Worm (Caenorhabditis elegans): ENCODE measurements around the gene cav-1.
A peak's percentile ranks its signal among the peaks of the same experiment; 100 is the strongest.
"Not testable (repeated sequence)": the region's sequence is repeated elsewhere in the genome, so short reads cannot be mapped to it uniquely, and the experiment has no call there.

cav-1 gene

DNA sequence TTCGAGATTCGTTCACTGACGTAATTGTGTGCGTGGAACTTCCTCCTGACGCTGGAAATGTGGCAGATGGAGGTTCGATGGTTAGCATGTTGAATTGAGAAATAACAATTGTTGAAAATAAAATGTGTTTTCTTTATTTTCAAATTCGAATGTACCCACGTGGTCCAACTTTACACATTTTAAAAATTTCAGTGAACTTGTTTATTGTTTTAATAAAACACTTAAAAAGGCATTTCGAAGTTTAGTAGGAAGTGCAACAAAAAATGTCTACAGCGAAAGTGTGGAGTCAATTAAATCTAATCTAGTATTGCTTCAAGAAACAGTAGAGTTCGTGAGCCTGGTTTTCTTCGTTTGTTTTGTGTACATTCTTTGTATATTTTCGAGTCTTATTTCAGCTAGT is 6.1 kb upstream of the cav-1 start, which contains the start of gene ssp-36:
TSS of gene ssp-36 (minus strand) at position 101 of the 400 bp plus-strand sequence.
- no peak for TF ChIP-seq hnd-1 (tag; optimal IDR thresholded peaks at IDR 0.05)
- TF ChIP-seq ceh-36 (tag; optimal IDR thresholded peaks at IDR 0.05), result no peak
- no peak for TF ChIP-seq ets-7 (tag; optimal IDR thresholded peaks at IDR 0.05)
- TF ChIP-seq hmg-4 (GFP tag; optimal IDR thresholded peaks at IDR 0.05), result no peak
- TF ChIP-seq tbx-37 (GFP tag; conservative IDR thresholded peaks at IDR 0.05), result no peak
- TF ChIP-seq aly-1 (tag; optimal IDR thresholded peaks at IDR 0.05), result no peak
- TF ChIP-seq ama-1 (optimal IDR thresholded peaks at IDR 0.05), result no peak
- no peak for TF ChIP-seq scrt-1 (GFP tag; IDR thresholded peaks at IDR 0.05)
- TF ChIP-seq tbx-11 (GFP tag; IDR thresholded peaks at IDR 0.05), result no peak
- no peak for TF ChIP-seq ceh-13 (GFP tag; optimal IDR thresholded peaks at IDR 0.05)
- no peak for TF ChIP-seq hmbx-1 (tag; optimal IDR thresholded peaks at IDR 0.05)
- TF ChIP-seq F13C5.2 (tag; optimal IDR thresholded peaks at IDR 0.05), result no peak
- TF ChIP-seq tra-4 (tag; optimal IDR thresholded peaks at IDR 0.05), result no peak
- TF ChIP-seq sea-1 (GFP tag; conservative IDR thresholded peaks at IDR 0.05), result no peak
- no peak for TF ChIP-seq flt-1 (GFP tag; IDR thresholded peaks at IDR 0.05)
- TF ChIP-seq B0310.2 (tag; optimal IDR thresholded peaks at IDR 0.05), result no peak
- no peak for TF ChIP-seq pes-1 (GFP tag; IDR thresholded peaks at IDR 0.05)

DNA sequence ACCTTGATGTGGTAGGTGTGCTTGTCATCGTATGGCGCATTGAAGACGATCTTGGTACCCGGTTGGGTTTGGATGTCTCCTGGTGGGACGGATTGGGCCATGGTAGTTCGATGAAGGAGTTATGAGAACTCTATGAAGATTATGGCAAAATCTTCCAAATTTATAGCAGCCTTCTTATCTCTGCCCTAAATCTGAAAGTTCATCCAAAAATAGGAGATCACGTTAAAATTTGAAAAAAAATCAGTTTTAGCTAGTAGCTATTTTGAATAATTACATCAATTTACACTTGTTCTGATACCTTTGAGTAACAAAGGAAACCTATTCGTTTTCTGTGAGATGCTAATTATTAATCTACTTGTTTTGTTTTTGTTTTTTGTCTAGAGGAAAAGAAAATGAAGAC is 5.3 kb upstream of the cav-1 start, which contains the start of gene msp-79:
TSS of gene msp-79 (minus strand) at position 101 of the 400 bp plus-strand sequence.
- TF ChIP-seq ets-7 (tag; optimal IDR thresholded peaks at IDR 0.05); hmbx-1 (tag; optimal IDR thresholded peaks at IDR 0.05); pes-1 (GFP tag; IDR thresholded peaks at IDR 0.05): not testable (repeated sequence)

DNA sequence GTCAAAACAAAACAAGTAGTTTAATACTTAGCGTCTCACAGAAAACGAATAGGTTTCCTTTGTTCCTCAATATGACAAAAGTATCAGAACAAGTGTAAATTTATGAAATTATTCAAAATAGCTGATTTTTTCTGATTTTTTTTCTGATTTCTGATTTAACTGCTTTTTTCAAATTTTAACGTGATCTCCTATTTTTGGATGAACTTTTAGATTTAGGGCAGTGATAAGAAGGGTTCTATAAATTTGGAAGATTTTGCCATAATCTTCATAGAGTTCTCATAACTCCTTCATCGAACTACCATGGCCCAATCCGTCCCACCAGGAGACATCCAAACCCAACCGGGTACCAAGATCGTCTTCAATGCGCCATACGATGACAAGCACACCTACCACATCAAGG is 2.6 kb upstream of the cav-1 start, which contains the start of gene msp-78:
TSS of gene msp-78 (plus strand) at position 301 of the 400 bp plus-strand sequence.
- TF ChIP-seq hmbx-1 (tag; optimal IDR thresholded peaks at IDR 0.05); ets-7 (tag; optimal IDR thresholded peaks at IDR 0.05); pes-1 (GFP tag; IDR thresholded peaks at IDR 0.05): not testable (repeated sequence)

DNA sequence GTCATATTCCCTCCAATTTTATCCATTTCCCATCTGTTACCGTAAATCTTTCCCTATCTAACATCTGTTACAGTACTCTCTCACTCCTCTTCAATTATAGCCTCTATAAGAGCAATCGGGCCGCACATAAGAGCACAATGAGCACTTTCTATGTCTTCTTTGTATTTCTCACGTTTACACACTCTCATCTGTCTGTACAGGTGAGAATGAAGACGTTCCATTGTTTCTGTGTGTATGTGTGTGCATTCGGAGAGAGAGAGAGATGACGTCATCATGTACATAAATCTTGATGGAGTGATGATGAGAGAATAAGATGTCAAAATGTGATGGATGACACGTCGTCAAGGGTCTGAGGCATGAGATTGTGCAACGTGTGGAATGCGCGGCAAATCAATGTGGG is 1.5 kb upstream of the cav-1 start:
- TF ChIP-seq sea-1 (GFP tag; conservative IDR thresholded peaks at IDR 0.05), result no peak
- TF ChIP-seq ama-1 (optimal IDR thresholded peaks at IDR 0.05), result no peak
- TF ChIP-seq F13C5.2 (tag; optimal IDR thresholded peaks at IDR 0.05), result no peak
- TF ChIP-seq ceh-13 (GFP tag; optimal IDR thresholded peaks at IDR 0.05), result no peak
- TF ChIP-seq hnd-1 (tag; optimal IDR thresholded peaks at IDR 0.05), result no peak
- no peak for TF ChIP-seq tbx-37 (GFP tag; conservative IDR thresholded peaks at IDR 0.05)
- TF ChIP-seq B0310.2 (tag; optimal IDR thresholded peaks at IDR 0.05), result no peak
- no peak for TF ChIP-seq aly-1 (tag; optimal IDR thresholded peaks at IDR 0.05)
- TF ChIP-seq tra-4 (tag; optimal IDR thresholded peaks at IDR 0.05), result no peak
- TF ChIP-seq tbx-11 (GFP tag; IDR thresholded peaks at IDR 0.05), result no peak
- no peak for TF ChIP-seq ets-7 (tag; optimal IDR thresholded peaks at IDR 0.05)

DNA sequence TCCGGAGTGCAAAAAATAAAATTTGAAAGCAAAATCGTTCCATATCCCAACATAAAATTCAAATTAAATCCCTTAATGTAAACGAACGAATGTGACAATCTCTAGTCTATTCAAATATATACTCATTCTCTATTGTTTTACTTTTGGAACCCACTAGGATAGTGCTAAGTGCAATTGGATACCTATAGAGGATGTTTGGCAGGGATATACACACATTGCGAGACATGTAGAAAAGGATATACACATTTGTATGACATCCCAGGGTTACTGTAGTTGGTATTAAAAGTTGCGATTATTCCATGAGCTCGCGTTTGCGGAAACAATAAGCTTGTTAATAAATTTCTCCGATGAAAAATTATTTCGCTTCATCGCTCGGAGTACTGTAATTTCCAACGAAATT is 1.1 kb downstream of the cav-1 start:
- TF ChIP-seq F13C5.2 (tag; optimal IDR thresholded peaks at IDR 0.05), result no peak
- no peak for TF ChIP-seq B0310.2 (tag; optimal IDR thresholded peaks at IDR 0.05)
- TF ChIP-seq ceh-13 (GFP tag; optimal IDR thresholded peaks at IDR 0.05), result peak; percentile 8
- peak; percentile 33 for TF ChIP-seq tra-4 (tag; optimal IDR thresholded peaks at IDR 0.05)
- TF ChIP-seq flt-1 (GFP tag; IDR thresholded peaks at IDR 0.05), result no peak
- TF ChIP-seq ama-1 (optimal IDR thresholded peaks at IDR 0.05), result no peak
- no peak for TF ChIP-seq hnd-1 (tag; optimal IDR thresholded peaks at IDR 0.05)
- TF ChIP-seq ceh-36 (tag; optimal IDR thresholded peaks at IDR 0.05), result peak; percentile 42
- TF ChIP-seq sea-1 (GFP tag; conservative IDR thresholded peaks at IDR 0.05), result peak; percentile 30; the same call in 1 of the 2 replicates
- TF ChIP-seq tbx-11 (GFP tag; IDR thresholded peaks at IDR 0.05), result no peak
- TF ChIP-seq hmg-4 (GFP tag; optimal IDR thresholded peaks at IDR 0.05), result no peak
- TF ChIP-seq aly-1 (tag; optimal IDR thresholded peaks at IDR 0.05), result no peak
- TF ChIP-seq ets-7 (tag; optimal IDR thresholded peaks at IDR 0.05), result no peak
- TF ChIP-seq hmbx-1 (tag; optimal IDR thresholded peaks at IDR 0.05), result no peak
- no peak for TF ChIP-seq tbx-37 (GFP tag; conservative IDR thresholded peaks at IDR 0.05)
- no peak for TF ChIP-seq scrt-1 (GFP tag; IDR thresholded peaks at IDR 0.05)
- TF ChIP-seq pes-1 (GFP tag; IDR thresholded peaks at IDR 0.05), result peak; percentile 27; the same call in 1 of the 2 replicates

DNA sequence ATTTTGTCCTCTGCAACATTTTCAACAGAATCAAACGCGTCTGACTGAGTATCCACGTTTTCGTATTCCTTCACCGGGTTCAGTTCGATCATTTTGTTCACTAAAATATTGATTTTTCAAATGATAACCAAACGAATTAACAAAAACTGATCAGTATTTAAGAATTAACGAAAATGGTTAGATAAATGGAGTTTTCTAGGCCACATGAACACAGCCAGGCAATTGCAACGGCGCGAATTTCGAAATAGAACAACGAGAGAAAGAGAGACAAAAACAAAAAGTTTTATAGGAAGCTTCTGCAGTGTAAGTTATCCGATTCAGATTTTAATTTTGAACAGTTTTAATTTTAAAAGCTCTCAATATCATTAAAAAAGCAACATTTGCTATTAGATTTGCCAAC is 5.2 kb downstream of the cav-1 start, which contains the start of gene sna-2:
TSS of gene sna-2 (minus strand) at position 100 of the 400 bp plus-strand sequence.
- TF ChIP-seq flt-1 (GFP tag; IDR thresholded peaks at IDR 0.05) (no peak), tbx-37 (GFP tag; conservative IDR thresholded peaks at IDR 0.05) (peak; percentile 68)

DNA sequence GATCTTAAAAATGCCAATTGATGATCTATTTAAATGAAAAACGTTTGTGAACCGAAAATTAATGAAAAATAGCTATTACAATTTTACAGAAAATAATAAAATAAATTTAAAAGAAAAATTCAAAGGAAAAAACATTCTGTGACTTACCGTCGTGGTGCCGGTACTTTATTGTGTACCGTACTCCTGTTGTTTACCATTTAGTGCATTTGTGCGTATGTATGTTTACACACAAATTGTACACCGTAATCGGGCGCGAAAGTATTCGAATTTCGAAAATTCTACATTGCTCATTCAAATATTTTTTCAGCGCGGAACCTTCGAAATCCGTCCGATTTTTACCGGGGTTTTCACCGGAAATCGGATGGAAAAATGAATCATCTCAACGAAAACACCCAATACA is 5.7 kb downstream of the cav-1 start, which contains the start of gene T13F2.6:
TSS of gene T13F2.6 (plus strand) at position 306 of the 400 bp plus-strand sequence.
- TF ChIP-seq ama-1 (optimal IDR thresholded peaks at IDR 0.05), result no peak
- no peak for TF ChIP-seq tbx-11 (GFP tag; IDR thresholded peaks at IDR 0.05)
- no peak for TF ChIP-seq hnd-1 (tag; optimal IDR thresholded peaks at IDR 0.05)
- no peak for TF ChIP-seq scrt-1 (GFP tag; IDR thresholded peaks at IDR 0.05)
- no peak for TF ChIP-seq ceh-36 (tag; optimal IDR thresholded peaks at IDR 0.05)
- TF ChIP-seq hmbx-1 (tag; optimal IDR thresholded peaks at IDR 0.05), result no peak
- no peak for TF ChIP-seq tra-4 (tag; optimal IDR thresholded peaks at IDR 0.05)
- no peak for TF ChIP-seq B0310.2 (tag; optimal IDR thresholded peaks at IDR 0.05)
- no peak for TF ChIP-seq pes-1 (GFP tag; IDR thresholded peaks at IDR 0.05)

DNA sequence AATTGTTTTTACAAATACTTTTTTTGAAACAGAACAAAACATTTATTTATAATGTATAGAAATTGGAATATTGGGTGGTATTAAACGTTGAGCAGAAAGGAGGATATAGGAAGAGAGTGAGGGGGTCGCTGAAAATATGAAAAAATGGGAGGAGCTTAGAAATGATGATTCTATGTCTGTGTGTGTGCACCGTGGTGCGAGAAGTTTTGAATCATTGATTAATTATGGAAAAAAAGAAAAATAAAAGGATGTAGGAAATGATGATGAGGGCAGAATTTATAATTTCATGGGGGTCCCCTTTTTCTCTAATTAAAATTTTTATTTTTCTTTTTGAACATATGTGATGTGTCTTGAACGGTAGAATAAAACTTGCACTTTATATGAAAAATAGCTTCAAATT is 12.4 kb downstream of the cav-1 start, which contains the start of gene sre-4:
TSS of gene sre-4 (minus strand) at position 101 of the 400 bp plus-strand sequence.
- TF ChIP-seq hmbx-1 (tag; optimal IDR thresholded peaks at IDR 0.05) (no peak), ceh-36 (tag; optimal IDR thresholded peaks at IDR 0.05) (no peak), pes-1 (GFP tag; IDR thresholded peaks at IDR 0.05) (no peak), hnd-1 (tag; optimal IDR thresholded peaks at IDR 0.05) (no peak), aly-1 (tag; optimal IDR thresholded peaks at IDR 0.05) (no peak), B0310.2 (tag; optimal IDR thresholded peaks at IDR 0.05) (no peak)
